Worm (Caenorhabditis elegans): ENCODE data around the gene C49A9.10.

Gene C49A9.10

DNA sequence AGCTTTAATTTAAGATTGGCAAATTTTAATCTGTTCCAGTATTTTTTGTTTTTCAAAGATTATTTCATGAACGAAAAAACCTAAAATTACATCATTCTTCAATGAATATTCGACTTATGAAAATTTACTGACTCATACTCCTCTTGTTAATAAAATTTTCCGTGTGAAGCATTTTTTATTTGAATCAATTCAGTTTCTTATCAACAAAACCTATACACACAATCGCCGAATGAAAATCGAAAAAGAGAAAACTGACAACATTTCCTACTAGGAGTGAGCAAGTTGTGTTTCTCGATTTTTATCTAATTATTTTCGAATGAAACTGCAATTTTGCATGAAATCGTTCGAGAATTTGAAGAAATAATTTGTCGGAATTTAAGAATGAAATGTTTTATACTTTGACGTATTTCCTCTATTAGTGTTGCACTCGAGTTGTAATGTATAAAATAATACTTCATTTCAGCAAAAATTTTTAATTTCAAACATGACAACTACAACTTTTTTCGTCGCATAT is 24.5 kb upstream of the C49A9.10 start, which contains the start of gene F58F9.4:
Gene F58F9.4 (plus strand): TSS at position 464 of the 514 bp plus-strand sequence.
- TF ChIP-seq dve-1 (tag; optimal IDR thresholded peaks at IDR 0.05) (no peak), ceh-19 (GFP tag; optimal IDR thresholded peaks at IDR 0.05) (no peak), C38D4.7 (GFP tag; optimal IDR thresholded peaks at IDR 0.05) (no peak), ahr-1 (tag; optimal IDR thresholded peaks at IDR 0.05) (no peak), che-1 (tag; optimal IDR thresholded peaks at IDR 0.05) (no peak), elt-2 (tag; optimal IDR thresholded peaks at IDR 0.05) (no peak), pros-1 (tag; optimal IDR thresholded peaks at IDR 0.05) (no peak), pqm-1 (tag; optimal IDR thresholded peaks at IDR 0.05) (no peak), ama-1 (optimal IDR thresholded peaks at IDR 0.05) (no peak), madf-2 (tag; optimal IDR thresholded peaks at IDR 0.05) (no peak), tbx-7 (tag; optimal IDR thresholded peaks at IDR 0.05) (no peak), sox-4 (tag; optimal IDR thresholded peaks at IDR 0.05) (no peak), eyg-1 (tag; optimal IDR thresholded peaks at IDR 0.05) (no peak), ceh-34 (tag; optimal IDR thresholded peaks at IDR 0.05) (no peak), ceh-6 (GFP tag; optimal IDR thresholded peaks at IDR 0.05) (no peak), dmd-4 (tag; optimal IDR thresholded peaks at IDR 0.05; ENCODE audit: borderline replicate concordance) (no peak), K02D7.2 (tag; optimal IDR thresholded peaks at IDR 0.05) (no peak), hlh-13 (GFP tag; optimal IDR thresholded peaks at IDR 0.05) (no peak), fax-1 (tag; optimal IDR thresholded peaks at IDR 0.05) (no peak)

- TF ChIP-seq hlh-30 (tag; optimal IDR thresholded peaks at IDR 0.05; ENCODE audit: insufficient read depth) = no peak
- TF ChIP-seq ets-4 (tag; optimal IDR thresholded peaks at IDR 0.05) = no peak
- no peak for TF ChIP-seq elt-4 (tag; optimal IDR thresholded peaks at IDR 0.05)
- no peak for TF ChIP-seq Y22D7AL.16 (tag; optimal IDR thresholded peaks at IDR 0.05)
- no peak for TF ChIP-seq F13H6.1 (tag; optimal IDR thresholded peaks at IDR 0.05)
Measured at ce11 chrIV:6227974-6228373, 21.8 kb upstream of the C49A9.10 start, which contains the start of gene C49A9.1. Gene C49A9.1, plus strand, starts transcription at chrIV:6228190.

DNA sequence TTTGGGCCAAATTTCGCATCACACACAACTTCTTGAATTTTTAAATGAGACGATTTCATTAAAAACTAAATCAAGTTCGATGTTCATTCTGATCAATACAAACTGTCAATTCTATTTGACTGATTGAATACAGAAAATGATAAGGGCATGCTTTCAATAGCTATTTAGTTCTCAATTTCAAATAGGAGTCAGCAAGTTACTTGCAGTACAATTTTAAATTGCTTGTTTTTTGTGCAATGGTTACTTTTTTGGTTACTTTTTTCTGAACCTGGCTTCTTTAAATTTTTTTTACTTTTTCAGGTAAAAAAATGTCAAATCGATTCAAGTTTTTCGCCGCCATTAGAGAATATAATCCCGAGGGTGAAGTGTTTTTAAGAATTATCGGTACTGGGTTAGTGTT is 19.0 kb upstream of the C49A9.10 start, which contains the start of gene C49A9.2:
Gene C49A9.2 (plus strand): TSS at position 301 of the 400 bp plus-strand sequence.
- TF ChIP-seq ceh-2 (tag; optimal IDR thresholded peaks at IDR 0.05) = no peak

- no peak for TF ChIP-seq C38D4.7 (GFP tag; optimal IDR thresholded peaks at IDR 0.05)
- no peak for TF ChIP-seq fkh-6 (tag; optimal IDR thresholded peaks at IDR 0.05)
- no peak for TF ChIP-seq ceh-30 (tag; optimal IDR thresholded peaks at IDR 0.05)
- no peak for TF ChIP-seq pha-2 (tag; optimal IDR thresholded peaks at IDR 0.05)
- TF ChIP-seq pag-3 (tag; optimal IDR thresholded peaks at IDR 0.05; ENCODE audit: borderline replicate concordance) = no peak
- no peak for TF ChIP-seq odd-2 (tag; optimal IDR thresholded peaks at IDR 0.05)
- no peak for TF ChIP-seq tbx-2 (tag; optimal IDR thresholded peaks at IDR 0.05)
- TF ChIP-seq hlh-8 (tag; optimal IDR thresholded peaks at IDR 0.05) = no peak
- TF ChIP-seq unc-86 (tag; optimal IDR thresholded peaks at IDR 0.05) = no peak
- no peak for TF ChIP-seq hlh-30 (tag; optimal IDR thresholded peaks at IDR 0.05; ENCODE audit: insufficient read depth)
- no peak for TF ChIP-seq npax-4 (tag; optimal IDR thresholded peaks at IDR 0.05)
- TF ChIP-seq unc-3 (GFP tag; conservative IDR thresholded peaks at IDR 0.05) = no peak
- TF ChIP-seq unc-3 (tag; optimal IDR thresholded peaks at IDR 0.05) = no peak
- no peak for TF ChIP-seq ceh-48 (tag; optimal IDR thresholded peaks at IDR 0.05)
- TF ChIP-seq sox-2 (GFP tag; IDR thresholded peaks at IDR 0.05) = no peak
Measured at ce11 chrIV:6221878-6222277, 15.7 kb upstream of the C49A9.10 start, which contains the start of gene C49A9.3. Gene C49A9.3, plus strand, starts transcription at chrIV:6222089.
